Worm (Caenorhabditis elegans) whole organism, L2 larva: ENCODE data around the gene nhr-280.

Source experiments
- C34F6.9 ChIP-seq: fragments of 150-350 bp; optimal IDR thresholded peaks from 2 replicates; lab custom pipeline; 2014; ENCODE audit warnings: missing biosample characterization, missing genetic modification characterization
- R02D3.7 ChIP-seq: fragments of 150-350 bp; optimal IDR thresholded peaks from 2 replicates; lab custom pipeline; 2014; ENCODE audit warnings: missing biosample characterization, missing genetic modification characterization
- Y55F3AM.14 ChIP-seq: fragments of 200-800 bp; sonication (Bioruptor generic); optimal IDR thresholded peaks from 2 replicates; lab custom pipeline; 2018; ENCODE audit warnings: mild to moderate bottlenecking, missing genetic modification characterization, missing compliant biosample characterization
- ZK546.5 ChIP-seq: sonication (generic microtip); optimal IDR thresholded peaks from 2 replicates; lab custom pipeline; 2017; ENCODE audit warnings: missing biosample characterization, missing genetic modification characterization
- aly-2 ChIP-seq: fragments of 150-350 bp; optimal IDR thresholded peaks from 2 replicates; lab custom pipeline; 2014; ENCODE audit warnings: missing biosample characterization, missing genetic modification characterization
- ama-1 ChIP-seq: fragments of 150-350 bp; optimal IDR thresholded peaks from 2 replicates; lab custom pipeline; 2018; ENCODE audit warnings: inconsistent platforms
- blmp-1 ChIP-seq: sonication (generic microtip); optimal IDR thresholded peaks from 2 replicates; lab custom pipeline; 2017; ENCODE audit warnings: missing genetic modification characterization, mild to moderate bottlenecking, missing compliant biosample characterization, antibody characterized with exemption, moderate library complexity; ENCODE audit not compliant: insufficient read depth
- ceh-82 ChIP-seq: fragments of 150-350 bp; optimal IDR thresholded peaks from 2 replicates; lab custom pipeline; 2014; ENCODE audit warnings: missing biosample characterization, missing genetic modification characterization
- crh-2 ChIP-seq: sonication (generic microtip); optimal IDR thresholded peaks from 2 replicates; lab custom pipeline; 2017; ENCODE audit warnings: missing biosample characterization, missing genetic modification characterization
- dmd-4 ChIP-seq: sonication (generic microtip); optimal IDR thresholded peaks from 2 replicates; lab custom pipeline; 2017; ENCODE audit warnings: missing biosample characterization, missing genetic modification characterization
- egl-27 ChIP-seq: sonication (generic microtip); optimal IDR thresholded peaks from 3 replicates; lab custom pipeline; 2017; ENCODE audit warnings: missing biosample characterization, missing genetic modification reagents, missing genetic modification characterization
- elt-3 ChIP-seq: sonication (generic microtip); optimal IDR thresholded peaks from 2 replicates; lab custom pipeline; 2017; ENCODE audit warnings: missing biosample characterization, missing genetic modification characterization
- fos-1 ChIP-seq: fragments of 150-350 bp; optimal IDR thresholded peaks from 2 replicates; lab custom pipeline; 2014; ENCODE audit warnings: missing biosample characterization, missing genetic modification characterization
- lin-39 ChIP-seq: fragments of 150-350 bp; optimal IDR thresholded peaks from 2 replicates; lab custom pipeline; 2014; ENCODE audit warnings: missing biosample characterization, missing genetic modification reagents, missing genetic modification characterization
- lsy-2 ChIP-seq, 2 experiments: fragments of 150-350 bp in 1 of 2; sonication (generic microtip) in 1 of 2; optimal IDR thresholded peaks; 2 replicates each; lab custom pipeline; 2014 to 2017; ENCODE audit warnings: missing biosample characterization in 2 of 2, missing genetic modification characterization in 2 of 2
- mab-5 ChIP-seq: fragments of 150-350 bp; optimal IDR thresholded peaks from 2 replicates; lab custom pipeline; 2014; ENCODE audit warnings: missing biosample characterization, missing genetic modification characterization
- mbf-1 ChIP-seq: sonication (generic microtip); optimal IDR thresholded peaks from 2 replicates; lab custom pipeline; 2017; ENCODE audit warnings: missing biosample characterization, missing genetic modification characterization
- mdl-1 ChIP-seq, 2 experiments: fragments of 150-350 bp in 1 of 2; sonication (generic microtip) in 1 of 2; optimal IDR thresholded peaks; 2 replicates each; lab custom pipeline; 2017; ENCODE audit warnings: missing biosample characterization in 2 of 2, missing genetic modification characterization in 2 of 2
- nhr-10 ChIP-seq: sonication (generic microtip); optimal IDR thresholded peaks from 2 replicates; lab custom pipeline; 2017; ENCODE audit warnings: missing biosample characterization, missing genetic modification characterization
- nhr-11 ChIP-seq: fragments of 150-350 bp; optimal IDR thresholded peaks from 2 replicates; lab custom pipeline; 2014; ENCODE audit warnings: missing biosample characterization, missing genetic modification characterization
- nhr-12 ChIP-seq: fragments of 150-350 bp; optimal IDR thresholded peaks from 2 replicates; lab custom pipeline; 2014; ENCODE audit warnings: missing biosample characterization, missing genetic modification characterization
- nhr-129 ChIP-seq: fragments of 150-350 bp; optimal IDR thresholded peaks from 2 replicates; lab custom pipeline; 2014; ENCODE audit warnings: missing biosample characterization, missing genetic modification characterization
- nhr-23 ChIP-seq: fragments of 150-350 bp; optimal IDR thresholded peaks from 2 replicates; lab custom pipeline; 2014; ENCODE audit warnings: missing biosample characterization, missing genetic modification reagents, missing genetic modification characterization
- nhr-237 ChIP-seq: fragments of 150-350 bp; optimal IDR thresholded peaks from 2 replicates; lab custom pipeline; 2014; ENCODE audit warnings: missing biosample characterization, missing genetic modification characterization
- nhr-25 ChIP-seq: fragments of 150-350 bp; sonication (generic microtip); optimal IDR thresholded peaks from 3 replicates; lab custom pipeline; 2014; ENCODE audit warnings: missing biosample characterization, missing genetic modification characterization
- nhr-6 ChIP-seq: fragments of 150-350 bp; optimal IDR thresholded peaks from 2 replicates; lab custom pipeline; 2014; ENCODE audit warnings: missing biosample characterization, missing genetic modification characterization
- peb-1 ChIP-seq: fragments of 150-350 bp; optimal IDR thresholded peaks from 2 replicates; lab custom pipeline; 2014; ENCODE audit warnings: missing biosample characterization, missing genetic modification characterization
- skn-1 ChIP-seq: sonication (generic microtip); optimal IDR thresholded peaks from 2 replicates; lab custom pipeline; 2017; ENCODE audit warnings: missing biosample characterization, missing genetic modification characterization
- sma-3 ChIP-seq: sonication (generic microtip); optimal IDR thresholded peaks from 2 replicates; lab custom pipeline; 2016; ENCODE audit warnings: missing genetic modification reagents, missing genetic modification characterization, missing compliant biosample characterization
- sma-9 ChIP-seq, 2 experiments: fragments of 150-350 bp in 1 of 2; sonication (generic microtip) in 1 of 2; optimal IDR thresholded peaks; 2 replicates each; lab custom pipeline; 2014 to 2016; ENCODE audit warnings: missing genetic modification characterization in 2 of 2, mild to moderate bottlenecking in 1 of 2, missing biosample characterization in 1 of 2, missing compliant biosample characterization in 1 of 2, missing genetic modification reagents in 1 of 2, moderate library complexity in 1 of 2
- snpc-4 ChIP-seq: fragments of 150-350 bp; optimal IDR thresholded peaks from 2 replicates; lab custom pipeline; 2014; ENCODE audit warnings: missing biosample characterization, missing genetic modification characterization
- unc-62 ChIP-seq: fragments of 150-350 bp; optimal IDR thresholded peaks from 2 replicates; lab custom pipeline; 2014; ENCODE audit warnings: missing biosample characterization, missing genetic modification reagents, missing genetic modification characterization
- ztf-11 ChIP-seq: sonication (generic microtip); optimal IDR thresholded peaks from 2 replicates; lab custom pipeline; 2017; ENCODE audit warnings: missing biosample characterization, missing genetic modification characterization
- ztf-4 ChIP-seq: fragments of 150-350 bp; optimal IDR thresholded peaks from 2 replicates; lab custom pipeline; 2014; ENCODE audit warnings: missing biosample characterization, missing genetic modification characterization

Gene nhr-280

ce11 chrIII:175733-176132, 45.2 kb upstream of the nhr-280 start, which contains the start of gene clec-148:
TSS of gene clec-148 (minus strand) at chrIII:175833.
- TF ChIP-seq fos-1 (tag; lab: Kevin White, UChicago): peak; percentile 53
- TF ChIP-seq lin-39 (tag; lab: Kevin White, UChicago): no peak

ce11 chrIII:173501-173900, 43.0 kb upstream of the nhr-280 start, which contains the start of gene F40G9.19:
TSS of gene F40G9.19 (plus strand) at chrIII:173801.
- TF ChIP-seq C34F6.9 (no peak), R02D3.7 (tag; lab: Kevin White, UChicago) (no peak), egl-27 (tag; lab: Kevin White, UChicago) (no peak), nhr-6 (tag; lab: Kevin White, UChicago) (no peak), lin-39 (tag; lab: Kevin White, UChicago) (no peak), ztf-4 (tag; lab: Kevin White, UChicago) (no peak), sma-9 (GFP tag; optimal IDR thresholded peaks at IDR 0.05; lab: Kevin White, UChicago) (no peak), sma-9 (tag; optimal IDR thresholded peaks at IDR 0.05; lab: Kevin White, UChicago) (no peak), elt-3 (no peak), mdl-1 (tag; optimal IDR thresholded peaks at IDR 0.05; lab: Kevin White, UChicago) (no peak), nhr-12 (tag; lab: Kevin White, UChicago) (no peak), nhr-25 (no peak), blmp-1 (tag; lab: Kevin White, UChicago) (no peak), sma-3 (GFP tag; lab: Kevin White, UChicago) (no peak), ZK546.5 (no peak), lsy-2 (tag; optimal IDR thresholded peaks at IDR 0.05; lab: Kevin White, UChicago) (no peak)
- TF ChIP-seq, all 48 proteins: peak for 0

- TF ChIP-seq snpc-4 (no peak), nhr-25 (no peak), unc-62 (no peak)
Observed at ce11 chrIII:171617-172016, 41.1 kb upstream of the nhr-280 start, which contains the start of the genes F40G9.9 and F40G9.12. TSS of gene F40G9.9 (minus strand) at chrIII:171717. TSS of gene F40G9.12 (plus strand) at chrIII:171847.

- TF ChIP-seq ztf-11 (no peak), sma-3 (GFP tag; lab: Kevin White, UChicago) (no peak), mbf-1 (tag; lab: Kevin White, UChicago) (no peak), crh-2 (no peak), skn-1 (tag; lab: Kevin White, UChicago) (no peak), egl-27 (tag; lab: Kevin White, UChicago) (no peak), mab-5 (tag; lab: Kevin White, UChicago) (no peak), ama-1 (lab: Kevin White, UChicago) (no peak), nhr-11 (tag; lab: Kevin White, UChicago) (no peak), C34F6.9 (no peak), nhr-10 (tag; lab: Kevin White, UChicago) (no peak), nhr-23 (tag; lab: Kevin White, UChicago) (no peak), aly-2 (tag; lab: Kevin White, UChicago) (no peak), unc-62 (no peak), nhr-237 (tag; lab: Kevin White, UChicago) (no peak)
Observed at ce11 chrIII:169478-169877, 38.9 kb upstream of the nhr-280 start, which contains the start of gene F40G9.18. TSS of gene F40G9.18 (minus strand) at chrIII:169578.

- TF ChIP-seq blmp-1 (tag; lab: Kevin White, UChicago): no peak
- no peak for TF ChIP-seq dmd-4 (tag; lab: Kevin White, UChicago)
- no peak for TF ChIP-seq peb-1 (tag; lab: Kevin White, UChicago)
- TF ChIP-seq ceh-82 (tag; lab: Kevin White, UChicago): no peak
- TF ChIP-seq mdl-1 (tag; optimal IDR thresholded peaks at IDR 0.05; lab: Kevin White, UChicago): no peak
- TF ChIP-seq nhr-129 (tag; lab: Kevin White, UChicago): no peak
- TF ChIP-seq skn-1 (tag; lab: Kevin White, UChicago): no peak
- no peak for TF ChIP-seq R02D3.7 (tag; lab: Kevin White, UChicago)
- no peak for TF ChIP-seq Y55F3AM.14 (GFP tag; lab: Kevin White, UChicago)
Observed at ce11 chrIII:165390-165789, 34.8 kb upstream of the nhr-280 start, which contains the start of gene F40G9.7. TSS of gene F40G9.7 (plus strand) at chrIII:165690.
